Worm (Caenorhabditis elegans) whole organism, early embryonic: ENCODE measurements around the gene F09G2.8.

Source experiments
- ama-1 ChIP-seq: fragments of 150-350 bp; optimal IDR thresholded peaks from 2 replicates; lab custom pipeline; 2014
- ceh-36 ChIP-seq: sonication (generic microtip); optimal IDR thresholded peaks from 2 replicates; lab custom pipeline; 2016; ENCODE audit warnings: missing genetic modification characterization, inconsistent platforms, missing compliant biosample characterization
- pes-1 ChIP-seq: fragments of 200-800 bp; sonication (Bioruptor generic); IDR thresholded peaks from 2 replicates; pipeline ENCODE4 v1.3.6; 2022; ENCODE audit warnings: missing genetic modification reagents, missing genetic modification characterization, missing compliant biosample characterization
- scrt-1 ChIP-seq: fragments of 200-800 bp; sonication (Bioruptor generic); IDR thresholded peaks from 2 replicates; pipeline ENCODE4 v1.3.6; 2022; ENCODE audit warnings: missing genetic modification characterization, missing compliant biosample characterization

- TF ChIP-seq ama-1 (no peak), ceh-36 (no peak), pes-1 (GFP tag; lab: Robert Waterston, UW) (no peak), scrt-1 (no peak)
Observed at ce11 chrV:7197036-7197435, 3.6 kb upstream of the F09G2.8 start.
